Worm (Caenorhabditis elegans): ENCODE data around the gene K01B6.3.

K01B6.3 gene

ce11 chrIII:9289815-9290214, 10.2 kb upstream of the K01B6.3 start (continued):
- TF ChIP-seq D1046.2 (GFP tag; IDR thresholded peaks at IDR 0.05), result no peak
- TF ChIP-seq ZK337.2 (GFP tag; IDR thresholded peaks at IDR 0.05), result no peak
- peak; percentile 32 for TF ChIP-seq nhr-48 (tag; optimal IDR thresholded peaks at IDR 0.05)
- no peak for TF ChIP-seq R02D3.7 (tag; optimal IDR thresholded peaks at IDR 0.05)
- TF ChIP-seq spr-3 (GFP tag; optimal IDR thresholded peaks at IDR 0.05), result no peak
- TF ChIP-seq hlh-11 (tag; optimal IDR thresholded peaks at IDR 0.05), result peak; percentile 94
- TF ChIP-seq nhr-41 (GFP tag; IDR thresholded peaks at IDR 0.05), result no peak
- no peak for TF ChIP-seq F26F4.8 (GFP tag; conservative IDR thresholded peaks at IDR 0.05)
- no peak for TF ChIP-seq aly-2 (tag; optimal IDR thresholded peaks at IDR 0.05)
- TF ChIP-seq duxl-1 (tag; optimal IDR thresholded peaks at IDR 0.05; ENCODE audit: poor library complexity), result no peak
- TF ChIP-seq nhr-6 (tag; optimal IDR thresholded peaks at IDR 0.05), result no peak
- TF ChIP-seq mxl-2 (GFP tag; conservative IDR thresholded peaks at IDR 0.05), result no peak
- no peak for TF ChIP-seq Y5F2A.4 (GFP tag; optimal IDR thresholded peaks at IDR 0.05)
- no peak for TF ChIP-seq ztf-7 (tag; optimal IDR thresholded peaks at IDR 0.05)
- TF ChIP-seq dmd-8 (GFP tag; IDR thresholded peaks at IDR 0.05), result no peak
- TF ChIP-seq daf-12 (tag; optimal IDR thresholded peaks at IDR 0.05), result no peak
- TF ChIP-seq zip-11 (GFP tag; IDR thresholded peaks at IDR 0.05), result no peak
- no peak for TF ChIP-seq sdz-12 (GFP tag; optimal IDR thresholded peaks at IDR 0.05)
- no peak for TF ChIP-seq F49E8.2 (tag; optimal IDR thresholded peaks at IDR 0.05; ENCODE audit: borderline replicate concordance)
- TF ChIP-seq dve-1 (tag; optimal IDR thresholded peaks at IDR 0.05; ENCODE audit: insufficient read depth), result peak; percentile 76
- peak; percentile 47 for TF ChIP-seq nhr-102 (tag; optimal IDR thresholded peaks at IDR 0.05)
- no peak for TF ChIP-seq ceh-62 (tag; optimal IDR thresholded peaks at IDR 0.05)
- TF ChIP-seq snpc-4 (tag; optimal IDR thresholded peaks at IDR 0.05), result no peak
- no peak for TF ChIP-seq rbr-2 (tag; optimal IDR thresholded peaks at IDR 0.05)
- TF ChIP-seq cey-2 (tag; optimal IDR thresholded peaks at IDR 0.05; ENCODE audit: borderline replicate concordance, insufficient read depth), result no peak
- no peak for TF ChIP-seq nhr-11 (tag; optimal IDR thresholded peaks at IDR 0.05)
- no peak for TF ChIP-seq ztf-11 (tag; optimal IDR thresholded peaks at IDR 0.05)
- no peak for TF ChIP-seq skn-1 (tag; optimal IDR thresholded peaks at IDR 0.05)
- no peak for TF ChIP-seq nhr-25 (tag; optimal IDR thresholded peaks at IDR 0.05; ENCODE audit: borderline replicate concordance, insufficient read depth)
- no peak for TF ChIP-seq lin-38 (GFP tag; IDR thresholded peaks at IDR 0.05)
- no peak for TF ChIP-seq unc-130 (GFP tag; optimal IDR thresholded peaks at IDR 0.05)
- no peak for TF ChIP-seq gei-8 (GFP tag; optimal IDR thresholded peaks at IDR 0.05)
- no peak for TF ChIP-seq ceh-44 (GFP tag; IDR thresholded peaks at IDR 0.05)
- TF ChIP-seq mxl-3 (GFP tag; optimal IDR thresholded peaks at IDR 0.05), result peak; percentile 5
- TF ChIP-seq lsy-2 (tag; optimal IDR thresholded peaks at IDR 0.05), result no peak
- TF ChIP-seq zfp-3 (GFP tag; conservative IDR thresholded peaks at IDR 0.05), result no peak
- peak in 1 of 2 experiments; percentile 7 for TF ChIP-seq mdl-1 (tag; optimal IDR thresholded peaks at IDR 0.05)
- TF ChIP-seq spr-1 (tag; optimal IDR thresholded peaks at IDR 0.05), result no peak
- TF ChIP-seq Y75B8A.6 (GFP tag; IDR thresholded peaks at IDR 0.05), result no peak
- no peak for TF ChIP-seq zip-2 (tag; optimal IDR thresholded peaks at IDR 0.05)
- TF ChIP-seq ama-1 (optimal IDR thresholded peaks at IDR 0.05), result no peak
- TF ChIP-seq nhr-10 (tag; optimal IDR thresholded peaks at IDR 0.05), result no peak
- TF ChIP-seq ceh-82 (tag; optimal IDR thresholded peaks at IDR 0.05), result no peak
- no peak for TF ChIP-seq nhr-42 (GFP tag; IDR thresholded peaks at IDR 0.05)
- no peak for TF ChIP-seq lin-13 (GFP tag; optimal IDR thresholded peaks at IDR 0.05)
- no peak for TF ChIP-seq zfp-2 (tag; optimal IDR thresholded peaks at IDR 0.05)
- no peak for TF ChIP-seq jun-1 (tag; optimal IDR thresholded peaks at IDR 0.05)
- no peak for TF ChIP-seq egl-27 (tag; optimal IDR thresholded peaks at IDR 0.05)
- no peak for TF ChIP-seq dpl-1 (GFP tag; optimal IDR thresholded peaks at IDR 0.05)
- no peak for TF ChIP-seq lin-15B (tag; optimal IDR thresholded peaks at IDR 0.05)
- no peak for TF ChIP-seq ceh-28 (tag; optimal IDR thresholded peaks at IDR 0.05)
- TF ChIP-seq F37D6.2 (tag; optimal IDR thresholded peaks at IDR 0.05), result no peak
- peak; percentile 59; the same call in 1 of the 2 replicates for TF ChIP-seq php-3 (GFP tag; IDR thresholded peaks at IDR 0.05)
